Fruit fly (Drosophila melanogaster): ENCODE measurements around the gene CG32708.

CG32708 gene

DNA sequence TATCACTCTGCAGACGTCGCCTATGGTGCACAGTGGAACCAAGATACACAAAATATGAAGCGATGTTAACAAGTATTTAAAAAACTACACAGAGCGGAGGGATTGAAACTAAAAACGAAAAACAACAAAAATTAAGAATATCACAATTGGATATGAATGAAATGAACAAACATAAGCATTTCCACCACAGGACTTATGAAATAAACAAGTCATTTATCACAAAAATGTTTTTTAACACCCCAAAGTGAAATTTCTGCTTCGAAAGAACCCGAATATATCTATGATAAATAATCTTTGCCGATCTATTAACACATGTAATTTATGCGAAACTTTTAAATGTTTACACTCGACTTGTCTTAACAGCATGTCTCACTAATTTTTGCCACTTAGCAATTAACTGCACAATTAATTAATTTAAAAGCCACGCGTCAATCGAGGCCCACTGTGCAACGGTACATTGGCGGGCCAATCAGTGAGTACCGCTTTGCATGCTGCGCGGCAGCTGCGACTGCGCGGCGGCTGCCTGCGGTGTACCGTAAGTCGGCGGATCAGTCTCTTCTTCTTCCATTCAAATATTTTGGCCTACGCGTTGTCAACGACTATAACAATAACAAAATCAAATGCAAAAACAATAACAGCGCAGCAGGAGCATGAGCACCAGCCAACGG is 43.8 kb upstream of the CG32708 start (continued):
- TF ChIP-seq esn (GFP tag; optimal IDR thresholded peaks at IDR 0.05) (peak; percentile 56), Hr39 (GFP tag; optimal IDR thresholded peaks at IDR 0.05) (peak; percentile 39), CG3919 (GFP tag; optimal IDR thresholded peaks at IDR 0.05) (peak; percentile 22), CG15336 (GFP tag; IDR thresholded peaks at IDR 0.05) (peak; percentile 69), Gug (GFP tag; IDR thresholded peaks at IDR 0.05) (no peak; the same call in 1 of the 2 replicates), CG6276 (GFP tag; optimal IDR thresholded peaks at IDR 0.05) (peak; percentile 52), Lpt (GFP tag; optimal IDR thresholded peaks at IDR 0.05) (peak; percentile 5), Eip78C (GFP tag) (peak; percentile 95), fd85E (GFP tag; optimal IDR thresholded peaks at IDR 0.05) (no peak), achi (GFP tag; optimal IDR thresholded peaks at IDR 0.05) (peak; percentile 43), Ets96B (tag; optimal IDR thresholded peaks at IDR 0.05) (peak; percentile 25), CG1621 (tag; optimal IDR thresholded peaks at IDR 0.05) (no peak), CG6792 (GFP tag; optimal IDR thresholded peaks at IDR 0.05) (peak; percentile 54), CG32006 (GFP tag; optimal IDR thresholded peaks at IDR 0.05) (peak; percentile 82), CG4318 (GFP tag; optimal IDR thresholded peaks at IDR 0.05) (peak; percentile 67), spab (GFP tag; optimal IDR thresholded peaks at IDR 0.05) (peak; percentile 33), fkh (GFP tag; optimal IDR thresholded peaks at IDR 0.05) (no peak), CG10669 (GFP tag; optimal IDR thresholded peaks at IDR 0.05) (peak; percentile 21), svp (GFP tag) (peak; percentile 68), vri (GFP tag; optimal IDR thresholded peaks at IDR 0.05) (no peak), CG6808 (GFP tag; optimal IDR thresholded peaks at IDR 0.05) (peak; percentile 49), CG8319 (GFP tag; optimal IDR thresholded peaks at IDR 0.05) (no peak), CG11294 (GFP tag; IDR thresholded peaks at IDR 0.05) (no peak), CG11762 (GFP tag; optimal IDR thresholded peaks at IDR 0.05; ENCODE audit: insufficient read depth) (peak; percentile 46), topi (GFP tag; optimal IDR thresholded peaks at IDR 0.05) (peak; percentile 66), CG16779 (tag; optimal IDR thresholded peaks at IDR 0.05) (no peak), CG10631 (GFP tag; optimal IDR thresholded peaks at IDR 0.05) (peak; percentile 37), CG6163 (GFP tag; IDR thresholded peaks at IDR 0.05) (no peak; the same call in 1 of the 3 replicates), CG9139 (GFP tag; optimal IDR thresholded peaks at IDR 0.05) (no peak), CG34406 (GFP tag; optimal IDR thresholded peaks at IDR 0.05) (peak; percentile 16), CG31627 (GFP tag; optimal IDR thresholded peaks at IDR 0.05) (peak; percentile 8), Blimp-1 (GFP tag; optimal IDR thresholded peaks at IDR 0.05) (no peak), net (GFP tag; optimal IDR thresholded peaks at IDR 0.05) (peak; percentile 29), salr (GFP tag; optimal IDR thresholded peaks at IDR 0.05) (peak in 1 of 2 experiments; percentile 67)

DNA sequence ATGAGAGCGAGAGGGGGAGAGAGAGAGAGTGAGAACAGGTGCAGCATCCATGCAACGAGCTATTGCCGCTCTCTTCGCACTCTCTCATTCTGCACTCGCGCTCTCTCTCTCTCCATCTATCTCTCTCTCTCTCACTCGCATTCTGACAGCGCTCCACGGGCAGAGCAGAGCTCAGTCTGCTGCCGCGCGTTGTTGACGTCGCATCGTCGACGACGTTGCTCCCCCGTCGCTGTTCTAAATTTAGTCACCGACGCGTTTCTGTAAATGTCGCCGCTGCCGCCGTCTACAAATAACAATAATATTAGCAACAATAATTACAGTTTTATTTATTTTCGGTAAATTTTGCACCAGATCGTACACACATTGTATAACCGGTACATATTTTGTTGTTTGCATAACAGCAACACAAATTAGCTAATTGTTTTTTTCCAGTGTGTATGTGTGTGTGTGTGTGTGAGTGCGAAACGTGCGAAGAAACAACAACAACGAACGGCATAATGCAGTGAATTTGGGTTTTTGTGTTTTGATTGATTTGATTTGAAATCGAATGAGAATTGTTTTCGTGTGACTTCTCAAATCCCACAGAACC is 43.2 kb upstream of the CG32708 start:
- no peak for TF ChIP-seq CG8632 (GFP tag; optimal IDR thresholded peaks at IDR 0.05)
- TF ChIP-seq CG6276 (GFP tag; optimal IDR thresholded peaks at IDR 0.05): no peak
- TF ChIP-seq CG10631 (GFP tag; optimal IDR thresholded peaks at IDR 0.05): peak; percentile 35
- TF ChIP-seq CG3919 (GFP tag; optimal IDR thresholded peaks at IDR 0.05): no peak
- TF ChIP-seq spab (GFP tag; optimal IDR thresholded peaks at IDR 0.05): no peak
- TF ChIP-seq CG10669 (GFP tag; optimal IDR thresholded peaks at IDR 0.05): peak; percentile 20
- TF ChIP-seq Gug (GFP tag; IDR thresholded peaks at IDR 0.05): no peak; the same call in 1 of the 2 replicates
- no peak for TF ChIP-seq CG6808 (GFP tag; optimal IDR thresholded peaks at IDR 0.05)
- peak; percentile 20 for TF ChIP-seq dsx (GFP tag; optimal IDR thresholded peaks at IDR 0.05; ENCODE audit: poor library complexity, severe bottlenecking)
- TF ChIP-seq CG34406 (GFP tag; optimal IDR thresholded peaks at IDR 0.05): peak; percentile 27
- TF ChIP-seq achi (GFP tag; optimal IDR thresholded peaks at IDR 0.05): peak; percentile 16
- TF ChIP-seq CG6854 (GFP tag; optimal IDR thresholded peaks at IDR 0.05): peak; percentile 15
- TF ChIP-seq ss (GFP tag; optimal IDR thresholded peaks at IDR 0.05): peak; percentile 8 to 25
- TF ChIP-seq CG15336 (GFP tag; IDR thresholded peaks at IDR 0.05): peak; percentile 7; the same call in 1 of the 2 replicates
- TF ChIP-seq CG6163 (GFP tag; IDR thresholded peaks at IDR 0.05): no peak; the same call in none of the 3 replicates
- no peak for TF ChIP-seq Blimp-1 (GFP tag; optimal IDR thresholded peaks at IDR 0.05)
- no peak for TF ChIP-seq OdsH (GFP tag; optimal IDR thresholded peaks at IDR 0.05)
- TF ChIP-seq Sox15 (GFP tag; optimal IDR thresholded peaks at IDR 0.05): no peak
- TF ChIP-seq CG6792 (GFP tag; optimal IDR thresholded peaks at IDR 0.05): no peak
- TF ChIP-seq Lpt (GFP tag; optimal IDR thresholded peaks at IDR 0.05): no peak
- TF ChIP-seq net (GFP tag; optimal IDR thresholded peaks at IDR 0.05): no peak
- peak; percentile 79 for TF ChIP-seq Eip78C (GFP tag)
- no peak for TF ChIP-seq CG7368 (GFP tag; optimal IDR thresholded peaks at IDR 0.05)
- no peak for TF ChIP-seq dac (GFP tag; optimal IDR thresholded peaks at IDR 0.05)
- no peak for TF ChIP-seq Eip93F (GFP tag; optimal IDR thresholded peaks at IDR 0.05)
- no peak for TF ChIP-seq CG11762 (GFP tag; optimal IDR thresholded peaks at IDR 0.05; ENCODE audit: insufficient read depth)
- peak; percentile 59 for TF ChIP-seq Met (GFP tag; optimal IDR thresholded peaks at IDR 0.05)
- TF ChIP-seq Ets96B (tag; optimal IDR thresholded peaks at IDR 0.05): peak; percentile 20
- no peak for TF ChIP-seq CG4318 (GFP tag; optimal IDR thresholded peaks at IDR 0.05)
- TF ChIP-seq Smox (GFP tag; optimal IDR thresholded peaks at IDR 0.05): peak; percentile 42

Measured in whole organism, prepupa.